Worm (Caenorhabditis elegans): Measurements from ENCODE around the gene srz-101.

srz-101 gene

ce11 chrV:16694538-16694937, at the start of gene srz-101:
Gene srz-101, plus strand, starts transcription at chrV:16694838.
- TF ChIP-seq ham-2 (GFP tag; optimal IDR thresholded peaks at IDR 0.05) (no peak), nhr-76 (tag; optimal IDR thresholded peaks at IDR 0.05) (no peak), pha-4 (tag; optimal IDR thresholded peaks at IDR 0.05) (no peak), nhr-237 (tag; optimal IDR thresholded peaks at IDR 0.05) (no peak), sem-2 (GFP tag; optimal IDR thresholded peaks at IDR 0.05) (no peak), mep-1 (tag; optimal IDR thresholded peaks at IDR 0.05) (no peak), unc-39 (tag; optimal IDR thresholded peaks at IDR 0.05) (no peak), hlh-1 (tag; optimal IDR thresholded peaks at IDR 0.05) (no peak), bed-3 (GFP tag; optimal IDR thresholded peaks at IDR 0.05) (no peak), flh-1 (GFP tag; optimal IDR thresholded peaks at IDR 0.05) (no peak)

ce11 chrV:16645201-16645940, 49.3 kb upstream of the srz-101 start, which contains the start of gene W06G6.17:
Gene W06G6.17, minus strand, starts transcription at chrV:16645251.
- no peak for TF ChIP-seq pha-4 (tag; optimal IDR thresholded peaks at IDR 0.05)
- no peak for TF ChIP-seq ztf-11 (tag; optimal IDR thresholded peaks at IDR 0.05)
- TF ChIP-seq ham-2 (GFP tag; optimal IDR thresholded peaks at IDR 0.05) = no peak
- no peak for TF ChIP-seq ces-1 (GFP tag; optimal IDR thresholded peaks at IDR 0.05)
- no peak for TF ChIP-seq nhr-12 (tag; optimal IDR thresholded peaks at IDR 0.05)
- no peak for TF ChIP-seq hlh-1 (tag; optimal IDR thresholded peaks at IDR 0.05)
- no peak for TF ChIP-seq lin-32 (GFP tag; optimal IDR thresholded peaks at IDR 0.05)
- no peak for TF ChIP-seq mep-1 (tag; optimal IDR thresholded peaks at IDR 0.05)
- no peak for TF ChIP-seq unc-62 (GFP tag; optimal IDR thresholded peaks at IDR 0.05)
- no peak for TF ChIP-seq zip-8 (tag; optimal IDR thresholded peaks at IDR 0.05)
- TF ChIP-seq M03D4.4 (tag; optimal IDR thresholded peaks at IDR 0.05) = no peak
- no peak for TF ChIP-seq drap-1 (GFP tag; optimal IDR thresholded peaks at IDR 0.05)
- TF ChIP-seq nhr-2 (tag; optimal IDR thresholded peaks at IDR 0.05) = no peak
- no peak for TF ChIP-seq lin-13 (tag; optimal IDR thresholded peaks at IDR 0.05)
- no peak for TF ChIP-seq lsy-2 (tag; optimal IDR thresholded peaks at IDR 0.05)
- no peak for TF ChIP-seq nhr-237 (tag; optimal IDR thresholded peaks at IDR 0.05)
- no peak for TF ChIP-seq snpc-4 (tag; optimal IDR thresholded peaks at IDR 0.05)
- no peak for TF ChIP-seq sptf-1 (tag; optimal IDR thresholded peaks at IDR 0.05)
- no peak for TF ChIP-seq ceh-43 (GFP tag; optimal IDR thresholded peaks at IDR 0.05)

- TF ChIP-seq lsy-2 (tag; optimal IDR thresholded peaks at IDR 0.05) (no peak), nhr-12 (tag; optimal IDR thresholded peaks at IDR 0.05) (no peak), unc-120 (tag; optimal IDR thresholded peaks at IDR 0.05; ENCODE audit: poor library complexity, severe bottlenecking) (no peak), ces-1 (GFP tag; optimal IDR thresholded peaks at IDR 0.05) (no peak), flh-1 (GFP tag; optimal IDR thresholded peaks at IDR 0.05) (no peak), nhr-237 (tag; optimal IDR thresholded peaks at IDR 0.05) (no peak), nhr-76 (tag; optimal IDR thresholded peaks at IDR 0.05) (no peak), zip-8 (tag; optimal IDR thresholded peaks at IDR 0.05) (no peak), ztf-11 (tag; optimal IDR thresholded peaks at IDR 0.05) (no peak), cnd-1 (tag; optimal IDR thresholded peaks at IDR 0.05) (no peak)
Measured at ce11 chrV:16646372-16646771, 48.3 kb upstream of the srz-101 start, which contains the start of gene W06G6.9. Gene W06G6.9, minus strand, starts transcription at chrV:16646472.

- no peak for TF ChIP-seq zip-8 (tag; optimal IDR thresholded peaks at IDR 0.05)
- no peak for TF ChIP-seq elt-1 (tag; optimal IDR thresholded peaks at IDR 0.05; ENCODE audit: borderline replicate concordance, insufficient read depth)
- no peak for TF ChIP-seq unc-62 (GFP tag; optimal IDR thresholded peaks at IDR 0.05)
- no peak for TF ChIP-seq snpc-4 (tag; optimal IDR thresholded peaks at IDR 0.05)
- TF ChIP-seq bed-3 (GFP tag; optimal IDR thresholded peaks at IDR 0.05) = no peak
- TF ChIP-seq ztf-11 (tag; optimal IDR thresholded peaks at IDR 0.05) = no peak
- no peak for TF ChIP-seq nhr-237 (tag; optimal IDR thresholded peaks at IDR 0.05)
- TF ChIP-seq tbx-8 (GFP tag; optimal IDR thresholded peaks at IDR 0.05) = no peak
- TF ChIP-seq ham-2 (GFP tag; optimal IDR thresholded peaks at IDR 0.05) = no peak
- no peak for TF ChIP-seq sptf-1 (tag; optimal IDR thresholded peaks at IDR 0.05)
- no peak for TF ChIP-seq cnd-1 (tag; optimal IDR thresholded peaks at IDR 0.05)
- no peak for TF ChIP-seq mep-1 (tag; optimal IDR thresholded peaks at IDR 0.05)
- TF ChIP-seq elt-3 (tag; optimal IDR thresholded peaks at IDR 0.05) = no peak
- TF ChIP-seq mab-5 (tag; optimal IDR thresholded peaks at IDR 0.05) = no peak
- TF ChIP-seq flh-1 (GFP tag; optimal IDR thresholded peaks at IDR 0.05) = no peak
- no peak for TF ChIP-seq nhr-12 (tag; optimal IDR thresholded peaks at IDR 0.05)
- no peak for TF ChIP-seq pha-4 (tag; optimal IDR thresholded peaks at IDR 0.05)
- no peak for TF ChIP-seq nhr-28 (tag; optimal IDR thresholded peaks at IDR 0.05)
- no peak for TF ChIP-seq ces-1 (GFP tag; optimal IDR thresholded peaks at IDR 0.05)
Measured at ce11 chrV:16647093-16647492, 47.5 kb upstream of the srz-101 start, which contains the start of gene W06G6.10. Gene W06G6.10, minus strand, starts transcription at chrV:16647193.
